Worm (Caenorhabditis elegans) whole organism, midembryonic: ENCODE results near the gene F56C9.6.

Experiments
- T22C8.4 ChIP-seq: fragments of 200-800 bp; sonication (Bioruptor generic); IDR thresholded peaks from 2 replicates; pipeline ENCODE4 v1.3.6; 2022; ENCODE audit warnings: missing genetic modification characterization, missing compliant biosample characterization
- cog-1 ChIP-seq: sonication (generic microtip); optimal IDR thresholded peaks from 2 replicates; lab custom pipeline; 2016; ENCODE audit warnings: missing genetic modification characterization, missing compliant biosample characterization
- flt-1 ChIP-seq: fragments of 200-800 bp; sonication (Bioruptor generic); IDR thresholded peaks from 2 replicates; pipeline ENCODE4 v1.3.6; 2022; ENCODE audit warnings: missing genetic modification characterization, missing compliant biosample characterization
- klf-2 ChIP-seq: fragments of 200-800 bp; sonication (Bioruptor generic); conservative IDR thresholded peaks from 2 replicates; pipeline ENCODE4 v1.3.6; 2022; ENCODE audit warnings: missing genetic modification reagents, missing genetic modification characterization, missing compliant biosample characterization
- med-1 ChIP-seq: sonication (generic microtip); optimal IDR thresholded peaks from 2 replicates; lab custom pipeline; 2017; ENCODE audit warnings: missing genetic modification characterization, mild to moderate bottlenecking, missing compliant biosample characterization, antibody characterized with exemption, missing genetic modification reagents; ENCODE audit not compliant: insufficient read depth
- ref-1 ChIP-seq: fragments of 200-800 bp; sonication (Bioruptor generic); conservative IDR thresholded peaks from 2 replicates; pipeline ENCODE4 v1.3.6; 2022; ENCODE audit warnings: missing genetic modification reagents, missing genetic modification characterization, missing compliant biosample characterization
- tab-1 ChIP-seq: fragments of 200-800 bp; sonication (Bioruptor generic); IDR thresholded peaks from 2 replicates; pipeline ENCODE4 v1.3.6; 2022; ENCODE audit warnings: missing genetic modification characterization, missing compliant biosample characterization
- ztf-23 ChIP-seq: fragments of 200-800 bp; sonication (Bioruptor generic); IDR thresholded peaks from 2 replicates; pipeline ENCODE4 v1.3.6; 2022; ENCODE audit warnings: missing genetic modification reagents, missing genetic modification characterization, missing compliant biosample characterization
- ztf-29 ChIP-seq: fragments of 200-800 bp; sonication (Bioruptor generic); IDR thresholded peaks from 2 replicates; pipeline ENCODE4 v1.3.6; 2022; ENCODE audit warnings: missing genetic modification reagents, missing genetic modification characterization, missing compliant biosample characterization

F56C9.6 gene

ce11 chrIII:7298045-7298444 lies 12.5 kb downstream of the F56C9.6 start:
- TF ChIP-seq ztf-23 (no peak), tab-1 (GFP tag; lab: Robert Waterston, UW) (no peak), cog-1 (tag; lab: Kevin White, UChicago) (no peak)

- TF ChIP-seq med-1 (GFP tag; lab: Kevin White, UChicago) (no peak), tab-1 (GFP tag; lab: Robert Waterston, UW) (no peak), T22C8.4 (no peak), ztf-23 (no peak), ref-1 (GFP tag; lab: Robert Waterston, UW) (no peak), cog-1 (tag; lab: Kevin White, UChicago) (no peak), flt-1 (GFP tag; lab: Robert Waterston, UW) (no peak), ztf-29 (GFP tag; lab: Robert Waterston, UW) (no peak), klf-2 (GFP tag; lab: Robert Waterston, UW) (no peak)
Measured at ce11 chrIII:7297045-7297680, 13.4 kb downstream of the F56C9.6 start.

ce11 chrIII:7296092-7296668 lies 14.4 kb downstream of the F56C9.6 start:
- no peak for TF ChIP-seq flt-1 (GFP tag; lab: Robert Waterston, UW)
- no peak for TF ChIP-seq tab-1 (GFP tag; lab: Robert Waterston, UW)
- TF ChIP-seq klf-2 (GFP tag; lab: Robert Waterston, UW), result no peak
- no peak for TF ChIP-seq ztf-23
- TF ChIP-seq ztf-29 (GFP tag; lab: Robert Waterston, UW), result no peak
- TF ChIP-seq ref-1 (GFP tag; lab: Robert Waterston, UW), result no peak
- no peak for TF ChIP-seq med-1 (GFP tag; lab: Kevin White, UChicago)
- TF ChIP-seq cog-1 (tag; lab: Kevin White, UChicago), result no peak

- TF ChIP-seq tab-1 (GFP tag; lab: Robert Waterston, UW), result no peak
- no peak for TF ChIP-seq ztf-29 (GFP tag; lab: Robert Waterston, UW)
Measured at ce11 chrIII:7293075-7293684, 17.4 kb downstream of the F56C9.6 start, which contains the start of gene cwf-19L2. TSS of gene cwf-19L2 (plus strand) at chrIII:7293634.

- no peak for TF ChIP-seq flt-1 (GFP tag; lab: Robert Waterston, UW)
- no peak for TF ChIP-seq tab-1 (GFP tag; lab: Robert Waterston, UW)
- TF ChIP-seq med-1 (GFP tag; lab: Kevin White, UChicago), result no peak
- TF ChIP-seq ref-1 (GFP tag; lab: Robert Waterston, UW), result no peak
- TF ChIP-seq T22C8.4, result no peak
- no peak for TF ChIP-seq klf-2 (GFP tag; lab: Robert Waterston, UW)
- TF ChIP-seq ztf-23, result no peak
Measured at ce11 chrIII:7292569-7292968, 18.0 kb downstream of the F56C9.6 start.

ce11 chrIII:7291216-7291615 lies 19.4 kb downstream of the F56C9.6 start:
- no peak for TF ChIP-seq med-1 (GFP tag; lab: Kevin White, UChicago)
- no peak for TF ChIP-seq ztf-23
- TF ChIP-seq T22C8.4, result no peak
- no peak for TF ChIP-seq flt-1 (GFP tag; lab: Robert Waterston, UW)
- TF ChIP-seq cog-1 (tag; lab: Kevin White, UChicago), result no peak

DNA sequence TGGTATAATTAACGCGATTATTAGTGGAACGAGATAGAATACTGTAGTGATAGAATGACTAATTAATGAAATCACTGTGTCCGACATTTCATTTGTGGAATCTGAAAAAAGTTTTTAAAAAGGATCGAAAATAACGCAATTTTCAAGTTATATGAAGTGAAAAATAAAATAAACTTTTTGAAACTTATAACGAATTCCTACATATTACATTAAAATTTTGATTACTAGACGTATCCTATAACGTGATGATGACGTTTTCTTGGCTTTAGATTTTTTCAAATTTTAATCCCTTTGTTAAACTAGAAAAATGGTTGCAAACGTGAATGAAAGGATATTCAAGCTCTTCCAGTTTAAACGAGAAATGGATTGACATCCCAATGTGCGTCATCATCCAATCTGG lies 20.1 kb downstream of the F56C9.6 start, which contains the start of gene algn-11:
Gene algn-11, minus strand, starts transcription at position 101 of the 400 bp plus-strand sequence.
- TF ChIP-seq ztf-23 (no peak), T22C8.4 (no peak), med-1 (GFP tag; lab: Kevin White, UChicago) (no peak), ref-1 (GFP tag; lab: Robert Waterston, UW) (no peak), flt-1 (GFP tag; lab: Robert Waterston, UW) (no peak), cog-1 (tag; lab: Kevin White, UChicago) (no peak), klf-2 (GFP tag; lab: Robert Waterston, UW) (no peak), tab-1 (GFP tag; lab: Robert Waterston, UW) (no peak), ztf-29 (GFP tag; lab: Robert Waterston, UW) (no peak)

- no peak for TF ChIP-seq klf-2 (GFP tag; lab: Robert Waterston, UW)
- no peak for TF ChIP-seq ref-1 (GFP tag; lab: Robert Waterston, UW)
- no peak for TF ChIP-seq ztf-29 (GFP tag; lab: Robert Waterston, UW)
- no peak for TF ChIP-seq T22C8.4
- no peak for TF ChIP-seq med-1 (GFP tag; lab: Kevin White, UChicago)
Measured at ce11 chrIII:7287503-7287902, 23.1 kb downstream of the F56C9.6 start, which contains the start of gene ykt-6. TSS of gene ykt-6 (minus strand) at chrIII:7287603.

- TF ChIP-seq klf-2 (GFP tag; lab: Robert Waterston, UW), result no peak
- no peak for TF ChIP-seq med-1 (GFP tag; lab: Kevin White, UChicago)
- TF ChIP-seq ztf-29 (GFP tag; lab: Robert Waterston, UW), result no peak
Measured at ce11 chrIII:7285783-7286182, 24.8 kb downstream of the F56C9.6 start, which contains the start of gene pho-5. TSS of gene pho-5 (minus strand) at chrIII:7285883.

- TF ChIP-seq ztf-29 (GFP tag; lab: Robert Waterston, UW) (no peak), T22C8.4 (no peak), med-1 (GFP tag; lab: Kevin White, UChicago) (no peak)
Measured at ce11 chrIII:7281179-7281578, 29.4 kb downstream of the F56C9.6 start, which contains the start of gene B0361.3. TSS of gene B0361.3 (plus strand) at chrIII:7281462.
